Fruit fly (Drosophila melanogaster) whole organism, embryonic: Measurements from ENCODE around the gene CG7377.
A peak's percentile ranks its signal among the peaks of the same experiment; 100 is the strongest.

Source experiments
- Awh ChIP-seq: fragments of 200-800 bp; sonication (Bioruptor generic); IDR thresholded peaks from 2 replicates; pipeline ENCODE4, ENCODE4 v1.3.6; 2022; ENCODE audit warnings: missing biosample characterization, missing genetic modification characterization
- B-H2 ChIP-seq: fragments of 200-800 bp; sonication (Bioruptor generic); optimal IDR thresholded peaks from 2 replicates; lab custom pipeline; 2018; ENCODE audit warnings: missing biosample characterization, mild to moderate bottlenecking, missing genetic modification characterization
- Blimp-1 ChIP-seq: fragments of 200-800 bp; sonication (Bioruptor generic); optimal IDR thresholded peaks from 3 replicates; lab custom pipeline; 2018; ENCODE audit warnings: missing biosample characterization, missing genetic modification characterization, mild to moderate bottlenecking, moderate library complexity, missing genetic modification reagents
- CG12219 ChIP-seq: fragments of 200-800 bp; sonication (Bioruptor generic); optimal IDR thresholded peaks from 3 replicates; lab custom pipeline; 2018; ENCODE audit warnings: missing biosample characterization, mild to moderate bottlenecking, missing genetic modification characterization
- CG12236 ChIP-seq: fragments of 200-800 bp; sonication (Bioruptor generic); optimal IDR thresholded peaks from 2 replicates; lab custom pipeline; 2016; ENCODE audit warnings: missing biosample characterization, missing genetic modification characterization
- CG15514 ChIP-seq: fragments of 200-800 bp; sonication (Bioruptor generic); optimal IDR thresholded peaks from 3 replicates; lab custom pipeline; 2017; ENCODE audit warnings: missing biosample characterization, missing genetic modification characterization, mild to moderate bottlenecking, moderate library complexity, missing genetic modification reagents
- CG30020 ChIP-seq: fragments of 200-800 bp; optimal IDR thresholded peaks from 2 replicates; lab custom pipeline; 2019; ENCODE audit warnings: missing biosample characterization, mild to moderate bottlenecking, missing genetic modification characterization, moderate library complexity
- CG3065 ChIP-seq: fragments of 200-800 bp; sonication (Bioruptor generic); optimal IDR thresholded peaks from 2 replicates; lab custom pipeline; 2016; ENCODE audit warnings: missing biosample characterization, missing genetic modification characterization
- CG32767 ChIP-seq: fragments of 200-800 bp; sonication (Bioruptor generic); IDR thresholded peaks from 2 replicates; pipeline ENCODE4 v1.3.6; 2022; ENCODE audit warnings: missing biosample characterization, missing genetic modification characterization
- CG6683 ChIP-seq: fragments of 200-800 bp; sonication (Bioruptor generic); optimal IDR thresholded peaks from 2 replicates; lab custom pipeline; 2017; ENCODE audit warnings: missing biosample characterization, mild to moderate bottlenecking, missing genetic modification characterization, missing genetic modification reagents
- CG8478 ChIP-seq: fragments of >200 bp; optimal IDR thresholded peaks from 2 replicates; lab custom pipeline; 2018
- CG9437 ChIP-seq: fragments of 200-800 bp; sonication (Bioruptor generic); optimal IDR thresholded peaks from 2 replicates; lab custom pipeline; 2018; ENCODE audit warnings: missing biosample characterization, mild to moderate bottlenecking, missing genetic modification characterization
- Camta ChIP-seq: fragments of 200-800 bp; sonication (Bioruptor generic); optimal IDR thresholded peaks from 2 replicates; lab custom pipeline; 2016; ENCODE audit warnings: missing biosample characterization, missing genetic modification characterization
- Deaf1 ChIP-seq: fragments of 200-800 bp; optimal IDR thresholded peaks from 3 replicates; lab custom pipeline; 2019; ENCODE audit warnings: missing biosample characterization, mild to moderate bottlenecking, missing genetic modification characterization, moderate library complexity
- Dll ChIP-seq: fragments of 200-800 bp; sonication (Bioruptor generic); IDR thresholded peaks from 4 replicates; pipeline ENCODE4 v1.3.6; 2022; ENCODE audit warnings: missing biosample characterization, missing genetic modification characterization; ENCODE audit not compliant: partially characterized antibody
- Doc3 ChIP-seq: fragments of 200-800 bp; sonication (Bioruptor generic); IDR thresholded peaks from 3 replicates; pipeline ENCODE4 v1.3.6; 2022; ENCODE audit warnings: missing biosample characterization, missing genetic modification characterization; ENCODE audit not compliant: partially characterized antibody
- Drgx ChIP-seq: fragments of 200-800 bp; sonication (Bioruptor generic); IDR thresholded peaks from 2 replicates; pipeline ENCODE4 v1.3.6; 2022; ENCODE audit warnings: missing biosample characterization, missing genetic modification characterization
- Ets65A ChIP-seq: fragments of 200-800 bp; sonication (Bioruptor generic); peaks from one replicate; lab custom pipeline; 2016; ENCODE audit warnings: missing biosample characterization, missing genetic modification characterization
- Fer1 ChIP-seq: fragments of 200-800 bp; sonication (Bioruptor generic); optimal IDR thresholded peaks from 2 replicates; lab custom pipeline; 2017; ENCODE audit warnings: missing biosample characterization, mild to moderate bottlenecking, missing genetic modification characterization
- HLH4C ChIP-seq: fragments of 200-800 bp; sonication (Bioruptor generic); IDR thresholded peaks from 3 replicates; pipeline ENCODE4 v1.3.6; 2022; ENCODE audit warnings: missing biosample characterization, missing genetic modification characterization; ENCODE audit not compliant: partially characterized antibody
- Hand ChIP-seq: fragments of 200-800 bp; sonication (Bioruptor generic); optimal IDR thresholded peaks from 2 replicates; lab custom pipeline; 2017; ENCODE audit warnings: mild to moderate bottlenecking, missing biosample characterization, missing genetic modification reagents, missing genetic modification characterization
- Mad ChIP-seq: fragments of 200-800 bp; sonication (Bioruptor generic); optimal IDR thresholded peaks from 2 replicates; lab custom pipeline; 2016; ENCODE audit warnings: missing biosample characterization, missing genetic modification characterization
- Optix ChIP-seq: fragments of 200-800 bp; sonication (Bioruptor generic); IDR thresholded peaks from 3 replicates; pipeline ENCODE4 v1.3.6; 2022; ENCODE audit warnings: missing biosample characterization, missing genetic modification characterization
- PHDP ChIP-seq: fragments of 200-800 bp; sonication (Bioruptor generic); optimal IDR thresholded peaks from 3 replicates; lab custom pipeline; 2018; ENCODE audit warnings: missing biosample characterization, mild to moderate bottlenecking, missing genetic modification characterization, moderate library complexity
- Poxn ChIP-seq: fragments of 200-800 bp; sonication (Bioruptor generic); IDR thresholded peaks from 2 replicates; pipeline ENCODE4 v1.3.6; 2022; ENCODE audit warnings: missing biosample characterization, missing genetic modification characterization
- Trl ChIP-seq, 3 experiments: fragments of >200 bp in 2 of 3; fragments of 200-800 bp in 1 of 3; sonication (Bioruptor generic) in 1 of 3; optimal IDR thresholded peaks; 2 replicates in 1 of 3; 3 replicates in 2 of 3; lab custom pipeline; 2016 to 2017; ENCODE audit warnings: missing biosample characterization in 1 of 3, missing genetic modification characterization in 1 of 3
- Vsx1 ChIP-seq: fragments of 200-800 bp; sonication (Bioruptor generic); optimal IDR thresholded peaks from 2 replicates; lab custom pipeline; 2017; ENCODE audit warnings: missing biosample characterization, mild to moderate bottlenecking, missing genetic modification characterization, missing genetic modification reagents
- bcd ChIP-seq: fragments of 200-800 bp; sonication (Bioruptor generic); optimal IDR thresholded peaks from 2 replicates; lab custom pipeline; 2017; ENCODE audit warnings: missing biosample characterization, mild to moderate bottlenecking, missing genetic modification characterization
- chm ChIP-seq: fragments of 200-800 bp; sonication (Bioruptor generic); IDR thresholded peaks from 2 replicates; pipeline ENCODE4 v1.3.6; 2022; ENCODE audit warnings: missing biosample characterization, missing genetic modification characterization
- crol ChIP-seq: fragments of 200-800 bp; sonication (Bioruptor generic); IDR thresholded peaks from 2 replicates; pipeline ENCODE4 v1.3.6; 2022; ENCODE audit warnings: missing biosample characterization, missing genetic modification characterization
- dpn ChIP-seq, 2 experiments: fragments of 200-800 bp; sonication (Bioruptor generic); optimal IDR thresholded peaks; 3 replicates each; lab custom pipeline; 2016; ENCODE audit warnings: missing biosample characterization in 2 of 2, missing genetic modification characterization in 2 of 2
- ewg ChIP-seq: fragments of 200-800 bp; sonication (Bioruptor generic); optimal IDR thresholded peaks from 3 replicates; lab custom pipeline; 2017; ENCODE audit warnings: mild to moderate bottlenecking, missing biosample characterization, missing genetic modification reagents, missing genetic modification characterization
- gfzf ChIP-seq: fragments of 200-800 bp; sonication (Bioruptor generic); optimal IDR thresholded peaks from 2 replicates; lab custom pipeline; 2016; ENCODE audit warnings: missing biosample characterization, mild to moderate bottlenecking, missing genetic modification characterization, moderate library complexity
- insv ChIP-seq, 2 experiments: fragments of 200-800 bp; sonication (Bioruptor generic); optimal IDR thresholded peaks; 3 replicates each; lab custom pipeline; 2016 to 2018; ENCODE audit warnings: missing biosample characterization in 2 of 2, missing genetic modification characterization in 2 of 2
- knrl ChIP-seq: fragments of 200-800 bp; sonication (Bioruptor generic); IDR thresholded peaks from 3 replicates; pipeline ENCODE4 v1.3.6; 2022; ENCODE audit warnings: missing biosample characterization, missing genetic modification characterization; ENCODE audit not compliant: partially characterized antibody
- mld ChIP-seq: fragments of 200-800 bp; sonication (Bioruptor generic); IDR thresholded peaks from 3 replicates; pipeline ENCODE4 v1.3.6; 2022; ENCODE audit warnings: missing biosample characterization, missing genetic modification characterization; ENCODE audit not compliant: partially characterized antibody
- nerfin-1 ChIP-seq: fragments of 200-800 bp; sonication (Bioruptor generic); optimal IDR thresholded peaks from 3 replicates; lab custom pipeline; 2019; ENCODE audit warnings: missing biosample characterization, mild to moderate bottlenecking, missing genetic modification characterization, moderate library complexity
- nom ChIP-seq: fragments of 200-800 bp; sonication (Bioruptor generic); optimal IDR thresholded peaks from 2 replicates; lab custom pipeline; 2017; ENCODE audit warnings: missing biosample characterization, missing genetic modification characterization, mild to moderate bottlenecking, moderate library complexity, missing genetic modification reagents
- otp ChIP-seq: fragments of 200-800 bp; sonication (Bioruptor generic); IDR thresholded peaks from 3 replicates; pipeline ENCODE4, ENCODE4 v1.3.6; 2022; ENCODE audit warnings: missing biosample characterization, missing genetic modification characterization
- prd ChIP-seq, 3 experiments: fragments of >200 bp in 2 of 3; fragments of 200-800 bp in 1 of 3; sonication (Bioruptor generic) in 1 of 3; optimal IDR thresholded peaks in 2 of 3; IDR thresholded peaks in 1 of 3; 2 replicates in 2 of 3; 3 replicates in 1 of 3; pipeline versions ENCODE4 v1.3.6 to Lab custom; 2017 to 2022; ENCODE audit warnings: missing biosample characterization in 1 of 3, missing genetic modification characterization in 1 of 3
- pum ChIP-seq: fragments of 200-800 bp; sonication (Bioruptor generic); optimal IDR thresholded peaks from 2 replicates; lab custom pipeline; 2016; ENCODE audit warnings: missing biosample characterization, missing genetic modification characterization
- repo ChIP-seq: fragments of 200-800 bp; sonication (Bioruptor generic); optimal IDR thresholded peaks from 2 replicates; lab custom pipeline; 2016; ENCODE audit warnings: missing biosample characterization, missing genetic modification characterization
- slp2 ChIP-seq: fragments of 200-800 bp; sonication (Bioruptor generic); optimal IDR thresholded peaks from 2 replicates; lab custom pipeline; 2016; ENCODE audit warnings: missing biosample characterization, missing genetic modification characterization
- sna ChIP-seq: fragments of 200-800 bp; sonication (Bioruptor generic); IDR thresholded peaks from 2 replicates; pipeline ENCODE4 v1.3.6; 2022; ENCODE audit warnings: missing biosample characterization, missing genetic modification characterization; ENCODE audit not compliant: partially characterized antibody
- vfl ChIP-seq: fragments of 200-800 bp; sonication (Bioruptor generic); optimal IDR thresholded peaks from 2 replicates; lab custom pipeline; 2016; ENCODE audit warnings: missing biosample characterization, missing genetic modification characterization
- wek ChIP-seq: fragments of 200-800 bp; sonication (Bioruptor generic); optimal IDR thresholded peaks from 3 replicates; lab custom pipeline; 2018; ENCODE audit warnings: missing biosample characterization, mild to moderate bottlenecking, missing genetic modification characterization, moderate library complexity

Gene CG7377

dm6 chr3L:11561946-11562760, 27.3 kb upstream of the CG7377 start, which contains the start of the genes CG7394 and Mob2 (continued):
- TF ChIP-seq insv (GFP tag; optimal IDR thresholded peaks at IDR 0.05; lab: Kevin White, UChicago) (peak in 1 of 2 experiments; percentile 64), repo (peak; percentile 80), knrl (peak; percentile 81), bcd (peak; percentile 90), PHDP (peak; percentile 95), Poxn (GFP tag; lab: Robert Waterston, UW) (peak; percentile 79), CG9437 (GFP tag; lab: Kevin White, UChicago) (peak; percentile 70), CG30020 (tag; lab: Kevin White, UChicago) (peak; percentile 73), Trl (optimal IDR thresholded peaks at IDR 0.05; lab: Kevin White, UChicago) (peak in 1 of 2 experiments; percentile 55), Trl (GFP tag; optimal IDR thresholded peaks at IDR 0.05; lab: Kevin White, UChicago) (peak; percentile 82), CG12236 (peak; percentile 57), CG32767 (peak; percentile 79; the same call in 1 of the 2 replicates), Fer1 (GFP tag; lab: Kevin White, UChicago) (peak; percentile 80), CG3065 (GFP tag; lab: Kevin White, UChicago) (peak; percentile 75), prd (optimal IDR thresholded peaks at IDR 0.05; lab: Kevin White, UChicago) (no peak), prd (GFP tag; IDR thresholded peaks at IDR 0.05; lab: Robert Waterston, UW) (peak; percentile 92), dpn (GFP tag; optimal IDR thresholded peaks at IDR 0.05; lab: Kevin White, UChicago) (peak; percentile 84 to 93), otp (peak; percentile 79; the same call in 2 of the 3 replicates), ewg (GFP tag; lab: Kevin White, UChicago) (peak; percentile 98), Dll (GFP tag; lab: Robert Waterston, UW) (peak; percentile 94), Hand (GFP tag; lab: Kevin White, UChicago) (peak; percentile 47), Doc3 (GFP tag; lab: Robert Waterston, UW) (peak; percentile 93), Blimp-1 (GFP tag; lab: Kevin White, UChicago) (peak; percentile 88), Vsx1 (GFP tag; lab: Kevin White, UChicago) (peak; percentile 59), mld (0 out of 3 replicates have a peak, but pooled peaks have one; percentile 71), CG6683 (GFP tag; lab: Kevin White, UChicago) (peak; percentile 63), B-H2 (GFP tag; lab: Kevin White, UChicago) (peak; percentile 86), CG15514 (GFP tag; lab: Kevin White, UChicago) (peak; percentile 80), nerfin-1 (tag; lab: Kevin White, UChicago) (peak; percentile 73), Deaf1 (peak; percentile 67), Awh (GFP tag; lab: Robert Waterston, UW) (peak; percentile 83), vfl (peak; percentile 55), Optix (peak; percentile 75), slp2 (GFP tag; lab: Kevin White, UChicago) (peak; percentile 79), pum (peak; percentile 70), CG8478 (lab: Kevin White, UChicago) (no peak), crol (GFP tag; lab: Robert Waterston, UW) (no peak; the same call in 1 of the 2 replicates), wek (GFP tag; lab: Kevin White, UChicago) (no peak), CG12219 (GFP tag; lab: Kevin White, UChicago) (peak; percentile 77), Ets65A (GFP tag; lab: Kevin White, UChicago) (peak; percentile 95), Drgx (GFP tag; lab: Robert Waterston, UW) (peak; percentile 87), gfzf (GFP tag; lab: Kevin White, UChicago) (peak; percentile 42), Camta (GFP tag; lab: Kevin White, UChicago) (peak; percentile 81), chm (GFP tag; lab: Robert Waterston, UW) (peak; percentile 76), sna (GFP tag; lab: Robert Waterston, UW) (peak; percentile 86), HLH4C (GFP tag; lab: Robert Waterston, UW) (peak; percentile 93), nom (peak; percentile 14), Mad (peak; percentile 84)
